Worm (Caenorhabditis elegans) whole organism, L2 larva: ENCODE data around the gene acr-16.

Source experiments
- lin-11 ChIP-seq: fragments of 150-350 bp; sonication (generic microtip); optimal IDR thresholded peaks from 2 replicates; lab custom pipeline; 2014; ENCODE audit warnings: missing biosample characterization, missing genetic modification characterization, inconsistent platforms, mixed read lengths
- nhr-237 ChIP-seq: fragments of 150-350 bp; optimal IDR thresholded peaks from 2 replicates; lab custom pipeline; 2014; ENCODE audit warnings: missing biosample characterization, missing genetic modification characterization
- unc-62 ChIP-seq: fragments of 150-350 bp; optimal IDR thresholded peaks from 2 replicates; lab custom pipeline; 2014; ENCODE audit warnings: missing biosample characterization, missing genetic modification reagents, missing genetic modification characterization
- ztf-4 ChIP-seq: fragments of 150-350 bp; optimal IDR thresholded peaks from 2 replicates; lab custom pipeline; 2014; ENCODE audit warnings: missing biosample characterization, missing genetic modification characterization

ce11 chrV:8516426-8516825 is 44.6 kb upstream of the acr-16 start:
- no peak for TF ChIP-seq lin-11 (tag; lab: Kevin White, UChicago)
- TF ChIP-seq nhr-237 (tag; lab: Kevin White, UChicago), result no peak
- TF ChIP-seq unc-62 (GFP tag; lab: Kevin White, UChicago), result no peak
- no peak for TF ChIP-seq ztf-4
